Fruit fly (Drosophila melanogaster) Kc167 (cell line): ENCODE data around the gene Idh3b.

ENCODE experiments used
- Myc ChIP-seq: fragments of >200 bp; optimal IDR thresholded peaks from 2 replicates; lab custom pipeline; 2017; ENCODE audit warnings: missing external identifiers
- Sin3A ChIP-seq: fragments of >200 bp; optimal IDR thresholded peaks from 2 replicates; lab custom pipeline; 2018; ENCODE audit warnings: missing external identifiers
- h ChIP-seq: fragments of >200 bp; optimal IDR thresholded peaks from 3 replicates; lab custom pipeline; 2018; ENCODE audit warnings: missing external identifiers
- psq ChIP-seq: fragments of >200 bp; optimal IDR thresholded peaks from 2 replicates; lab custom pipeline; 2017; ENCODE audit warnings: missing external identifiers
- ttk ChIP-seq: sonication (Bioruptor generic); optimal IDR thresholded peaks from 2 replicates; lab custom pipeline; 2017; ENCODE audit warnings: missing external identifiers

DNA sequence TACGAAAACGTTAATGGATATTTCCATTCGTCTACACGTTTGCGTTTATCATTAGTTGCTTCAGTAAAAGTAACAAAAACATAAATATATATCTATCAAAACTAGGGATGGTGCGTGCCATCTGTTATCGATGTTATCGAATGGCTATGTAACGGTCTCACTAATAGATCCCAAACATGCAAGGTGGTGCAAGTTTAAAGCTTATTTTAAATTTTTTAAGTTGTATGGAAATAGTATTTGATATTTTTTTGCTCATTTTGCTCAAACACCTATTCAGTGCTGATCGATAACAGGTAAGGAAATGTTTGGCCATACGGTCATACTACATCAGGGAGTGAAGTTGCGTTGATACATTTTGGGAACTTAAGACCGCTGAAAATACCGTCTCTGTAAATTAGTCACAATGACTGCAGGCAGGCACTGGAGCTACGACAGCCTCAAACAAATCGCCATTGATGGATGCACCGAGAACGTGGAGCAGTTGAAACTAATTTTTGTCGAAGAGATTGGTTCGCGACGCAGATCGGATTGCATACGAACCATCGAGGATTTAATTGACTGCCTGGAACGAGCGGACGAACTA is 15.1 kb upstream of the Idh3b start, which contains the start of the genes CG45099, CG6015, pit and Fadd:
- no peak for TF ChIP-seq ttk (lab: Kevin White, UChicago)
- no peak for TF ChIP-seq Myc (lab: Kevin White, UChicago)
- TF ChIP-seq h (lab: Kevin White, UChicago): no peak
- no peak for TF ChIP-seq Sin3A (lab: Kevin White, UChicago)
- no peak for TF ChIP-seq psq
